Worm (Caenorhabditis elegans) whole organism, L4 larva: ENCODE data around the gene ZK686.2.

ENCODE experiments used
- F26F4.8 ChIP-seq: fragments of 200-800 bp; sonication (Bioruptor generic); conservative IDR thresholded peaks from 2 replicates; pipeline ENCODE4 v1.3.6; 2022; ENCODE audit warnings: missing genetic modification characterization, missing compliant biosample characterization
- Y105C5A.15 ChIP-seq: fragments of 200-800 bp; sonication (Bioruptor generic); IDR thresholded peaks from 2 replicates; pipeline ENCODE4 v1.3.6; 2022; ENCODE audit warnings: missing genetic modification characterization, missing compliant biosample characterization
- Y48G9A.11 ChIP-seq: fragments of 200-800 bp; sonication (Bioruptor generic); IDR thresholded peaks from 2 replicates; pipeline ENCODE4 v1.3.6; 2022; ENCODE audit warnings: missing genetic modification reagents, missing genetic modification characterization, missing compliant biosample characterization
- Y5F2A.4 ChIP-seq: fragments of 200-800 bp; sonication (Bioruptor generic); optimal IDR thresholded peaks from 2 replicates; lab custom pipeline; 2018; ENCODE audit warnings: mild to moderate bottlenecking, missing genetic modification characterization, missing compliant biosample characterization
- Y75B8A.6 ChIP-seq: fragments of 200-800 bp; sonication (Bioruptor generic); IDR thresholded peaks from 2 replicates; pipeline ENCODE4 v1.3.6; 2022; ENCODE audit warnings: missing genetic modification reagents, missing genetic modification characterization, missing compliant biosample characterization
- ZK337.2 ChIP-seq: fragments of 200-800 bp; sonication (Bioruptor generic); IDR thresholded peaks from 2 replicates; pipeline ENCODE4 v1.3.6; 2022; ENCODE audit warnings: missing genetic modification reagents, missing genetic modification characterization, missing compliant biosample characterization
- ZK546.5 ChIP-seq, 2 experiments: sonication (generic microtip); optimal IDR thresholded peaks; 2 replicates each; lab custom pipeline; 2017; ENCODE audit warnings: missing biosample characterization in 2 of 2, missing genetic modification characterization in 2 of 2
- aha-1 ChIP-seq: fragments of 150-350 bp; peaks from one replicate; lab custom pipeline; 2014; ENCODE audit warnings: missing biosample characterization, missing genetic modification characterization
- aly-2 ChIP-seq: sonication (generic microtip); optimal IDR thresholded peaks from 2 replicates; lab custom pipeline; 2018; ENCODE audit warnings: missing biosample characterization, missing genetic modification characterization
- ceh-32 ChIP-seq: sonication (generic microtip); optimal IDR thresholded peaks from 2 replicates; lab custom pipeline; 2016; ENCODE audit warnings: mild to moderate bottlenecking, missing genetic modification characterization, missing compliant biosample characterization; ENCODE audit not compliant: poor library complexity
- ctbp-1 ChIP-seq: fragments of 200-800 bp; sonication (Bioruptor generic); IDR thresholded peaks from 2 replicates; pipeline ENCODE4 v1.3.6; 2022; ENCODE audit warnings: missing genetic modification reagents, missing genetic modification characterization, missing compliant biosample characterization
- daf-16 ChIP-seq, 3 experiments: sonication (generic microtip); optimal IDR thresholded peaks; 2 replicates each; lab custom pipeline; 2016 to 2017; ENCODE audit warnings: missing genetic modification characterization in 3 of 3, missing genetic modification reagents in 3 of 3, mild to moderate bottlenecking in 2 of 3, missing compliant biosample characterization in 2 of 3, missing biosample characterization in 1 of 3, moderate library complexity in 1 of 3
- dmd-6 ChIP-seq: fragments of 200-800 bp; sonication (Bioruptor generic); IDR thresholded peaks from 2 replicates; pipeline ENCODE4 v1.3.6; 2022; ENCODE audit warnings: missing genetic modification reagents, missing genetic modification characterization, missing compliant biosample characterization
- duxl-1 ChIP-seq: sonication (generic microtip); optimal IDR thresholded peaks from 2 replicates; lab custom pipeline; 2016; ENCODE audit warnings: mild to moderate bottlenecking, missing genetic modification characterization, moderate library complexity, missing compliant biosample characterization; ENCODE audit not compliant: poor library complexity
- egl-43 ChIP-seq: fragments of 200-800 bp; sonication (Bioruptor generic); IDR thresholded peaks from 2 replicates; pipeline ENCODE4 v1.3.6; 2022; ENCODE audit warnings: missing genetic modification reagents, missing genetic modification characterization, missing compliant biosample characterization
- fos-1 ChIP-seq: fragments of 150-350 bp; optimal IDR thresholded peaks from 2 replicates; lab custom pipeline; 2014; ENCODE audit warnings: missing biosample characterization, missing genetic modification characterization
- gei-8 ChIP-seq: fragments of 200-800 bp; sonication (Bioruptor generic); optimal IDR thresholded peaks from 2 replicates; lab custom pipeline; 2018; ENCODE audit warnings: mild to moderate bottlenecking, missing genetic modification characterization, missing compliant biosample characterization
- hlh-30 ChIP-seq: sonication (generic microtip); optimal IDR thresholded peaks from 2 replicates; lab custom pipeline; 2017; ENCODE audit warnings: antibody characterized with exemption, mild to moderate bottlenecking, missing genetic modification characterization, missing compliant biosample characterization; ENCODE audit not compliant: insufficient read depth
- hmg-1.1 ChIP-seq: fragments of 200-800 bp; sonication (Bioruptor generic); IDR thresholded peaks from 2 replicates; pipeline ENCODE4 v1.3.6; 2022; ENCODE audit warnings: missing genetic modification reagents, missing genetic modification characterization, missing compliant biosample characterization
- lim-7 ChIP-seq: fragments of 200-800 bp; sonication (Bioruptor generic); IDR thresholded peaks from 2 replicates; pipeline ENCODE4 v1.3.6; 2022; ENCODE audit warnings: missing genetic modification characterization, missing compliant biosample characterization
- lin-1 ChIP-seq: fragments of 200-800 bp; sonication (Bioruptor generic); IDR thresholded peaks from 2 replicates; pipeline ENCODE4 v1.3.6; 2022; ENCODE audit warnings: missing genetic modification reagents, missing genetic modification characterization, missing compliant biosample characterization
- lin-39 ChIP-seq: fragments of 150-350 bp; optimal IDR thresholded peaks from 2 replicates; lab custom pipeline; 2014; ENCODE audit warnings: missing biosample characterization, missing genetic modification reagents, missing genetic modification characterization
- madf-5 ChIP-seq, 2 experiments: fragments of 200-800 bp; sonication (Bioruptor generic); IDR thresholded peaks; 2 replicates each; pipeline ENCODE4 v1.3.6; 2022; ENCODE audit warnings: missing compliant biosample characterization in 2 of 2, missing genetic modification characterization in 2 of 2
- madf-9 ChIP-seq: fragments of 200-800 bp; sonication (Bioruptor generic); conservative IDR thresholded peaks from 2 replicates; pipeline ENCODE4 v1.3.6; 2022; ENCODE audit warnings: missing genetic modification reagents, missing genetic modification characterization, missing compliant biosample characterization
- mdt-29 ChIP-seq: fragments of 200-800 bp; sonication (Bioruptor generic); IDR thresholded peaks from 2 replicates; pipeline ENCODE4 v1.3.6; 2022; ENCODE audit warnings: missing genetic modification reagents, missing genetic modification characterization, missing compliant biosample characterization
- mes-2 ChIP-seq: sonication (generic microtip); optimal IDR thresholded peaks from 2 replicates; lab custom pipeline; 2016; ENCODE audit warnings: missing genotype, mild to moderate bottlenecking, missing genetic modification characterization, missing compliant biosample characterization; ENCODE audit not compliant: poor library complexity, severe bottlenecking
- mxl-3 ChIP-seq: fragments of 200-800 bp; sonication (Bioruptor generic); optimal IDR thresholded peaks from 2 replicates; lab custom pipeline; 2018; ENCODE audit warnings: mild to moderate bottlenecking, missing genetic modification characterization, missing compliant biosample characterization
- php-3 ChIP-seq: fragments of 200-800 bp; sonication (Bioruptor generic); IDR thresholded peaks from 2 replicates; pipeline ENCODE4 v1.3.6; 2022; ENCODE audit warnings: missing genetic modification reagents, missing genetic modification characterization, missing compliant biosample characterization
- sdz-12 ChIP-seq: fragments of 200-800 bp; sonication (Bioruptor generic); optimal IDR thresholded peaks from 2 replicates; lab custom pipeline; 2018; ENCODE audit warnings: mild to moderate bottlenecking, missing genetic modification characterization, missing compliant biosample characterization
- snpc-1.2 ChIP-seq: fragments of 200-800 bp; sonication (Bioruptor generic); IDR thresholded peaks from 2 replicates; pipeline ENCODE4 v1.3.6; 2022; ENCODE audit warnings: missing genetic modification reagents, missing genetic modification characterization, missing compliant biosample characterization
- snpc-4 ChIP-seq: fragments of 150-350 bp; optimal IDR thresholded peaks from 2 replicates; lab custom pipeline; 2014; ENCODE audit warnings: missing biosample characterization, missing genetic modification characterization
- unc-62 ChIP-seq, 3 experiments: fragments of 150-350 bp in 1 of 3; sonication (generic microtip); optimal IDR thresholded peaks in 2 of 3; peaks in 1 of 3; 1 replicate in 1 of 3; 2 replicates in 2 of 3; lab custom pipeline; 2014 to 2017; ENCODE audit warnings: missing biosample characterization in 3 of 3, missing genetic modification characterization in 3 of 3, missing genetic modification reagents in 3 of 3, missing genotype in 1 of 3
- vab-7 ChIP-seq: fragments of 200-800 bp; sonication (Bioruptor generic); IDR thresholded peaks from 2 replicates; pipeline ENCODE4 v1.3.6; 2022; ENCODE audit warnings: missing genetic modification reagents, missing genetic modification characterization, missing compliant biosample characterization
- zfp-3 ChIP-seq: fragments of 200-800 bp; sonication (Bioruptor generic); conservative IDR thresholded peaks from 2 replicates; pipeline ENCODE4 v1.3.6; 2022; ENCODE audit warnings: missing genetic modification reagents, missing genetic modification characterization, missing compliant biosample characterization
- ztf-11 ChIP-seq: fragments of 150-350 bp; optimal IDR thresholded peaks from 2 replicates; lab custom pipeline; 2014; ENCODE audit warnings: missing biosample characterization, missing genetic modification characterization

ZK686.2 gene

DNA sequence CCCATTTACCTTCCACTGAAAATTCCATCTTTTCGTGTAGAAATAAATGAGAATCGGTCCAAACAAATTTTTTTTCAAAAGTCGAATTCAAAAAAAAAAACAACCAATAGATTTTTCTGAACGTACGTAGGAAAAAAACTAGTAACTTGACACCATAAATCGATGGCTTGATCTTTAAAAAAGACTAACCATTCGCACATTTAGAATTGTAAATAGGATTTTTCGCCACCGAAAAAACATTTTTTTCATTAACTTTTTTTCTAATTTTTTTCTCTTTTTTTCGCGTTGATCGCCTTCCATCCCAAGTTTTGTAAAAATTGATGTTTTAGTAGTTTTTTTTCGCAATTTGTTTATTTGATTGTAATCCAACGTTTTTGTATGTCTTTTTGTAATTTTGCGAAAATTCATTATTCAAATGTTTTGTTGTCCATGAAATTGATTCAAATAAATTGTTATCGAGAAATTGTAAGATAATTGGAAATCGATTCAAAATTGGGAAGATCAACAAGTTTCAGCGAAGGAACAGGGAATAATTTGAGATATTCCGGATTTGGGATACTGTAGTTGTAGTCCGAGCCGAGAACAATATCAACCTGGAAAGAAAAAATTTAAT, 28.1 kb downstream of the ZK686.2 start (continued):
- TF ChIP-seq aly-2 (tag; lab: Kevin White, UChicago) (no peak), ZK337.2 (GFP tag; lab: Robert Waterston, UW) (no peak), lin-39 (tag; lab: Kevin White, UChicago) (no peak), snpc-4 (tag; lab: Kevin White, UChicago) (no peak), daf-16 (GFP tag; optimal IDR thresholded peaks at IDR 0.05; lab: Kevin White, UChicago) (no peak), daf-16 (tag; optimal IDR thresholded peaks at IDR 0.05; lab: Kevin White, UChicago) (peak; percentile 35)

ce11 chrIII:7736806-7737205, 29.0 kb downstream of the ZK686.2 start:
- TF ChIP-seq Y48G9A.11 (peak; percentile 51; the same call in 1 of the 2 replicates), Y105C5A.15 (peak; percentile 40; the same call in 1 of the 2 replicates), php-3 (GFP tag; lab: Robert Waterston, UW) (peak; percentile 45; the same call in 1 of the 2 replicates), ctbp-1 (0 out of 2 replicates have a peak, but pooled peaks have one; percentile 45), mes-2 (tag; lab: Kevin White, UChicago) (peak; percentile 37), lim-7 (GFP tag; lab: Robert Waterston, UW) (peak; percentile 60), ztf-11 (tag; lab: Kevin White, UChicago) (no peak), madf-5 (GFP tag; IDR thresholded peaks at IDR 0.05; lab: Robert Waterston, UW) (0 out of 4 replicates have a peak, but pooled peaks of 1 of the 2 experiments have one; percentile 42), mdt-29 (GFP tag; lab: Robert Waterston, UW) (0 out of 2 replicates have a peak, but pooled peaks have one; percentile 41), ceh-32 (tag; lab: Kevin White, UChicago) (no peak), gei-8 (GFP tag; lab: Kevin White, UChicago) (peak; percentile 44), dmd-6 (GFP tag; lab: Robert Waterston, UW) (peak; percentile 22), Y5F2A.4 (peak; percentile 16), lin-39 (tag; lab: Kevin White, UChicago) (no peak), zfp-3 (GFP tag; lab: Robert Waterston, UW) (peak; percentile 53; the same call in 1 of the 2 replicates), sdz-12 (no peak), vab-7 (peak; percentile 14; the same call in 1 of the 2 replicates), madf-9 (GFP tag; lab: Robert Waterston, UW) (0 out of 2 replicates have a peak, but pooled peaks have one; percentile 3), egl-43 (GFP tag; lab: Robert Waterston, UW) (peak; percentile 67; the same call in 1 of the 2 replicates), lin-1 (GFP tag; lab: Robert Waterston, UW) (no peak; the same call in 1 of the 2 replicates), snpc-1.2 (GFP tag; lab: Robert Waterston, UW) (0 out of 2 replicates have a peak, but pooled peaks have one; percentile 8), fos-1 (no peak)

ce11 chrIII:7736003-7736402, 29.8 kb downstream of the ZK686.2 start:
- TF ChIP-seq ZK546.5 (tag; optimal IDR thresholded peaks at IDR 0.05; lab: Kevin White, UChicago) (no peak), Y75B8A.6 (GFP tag; lab: Robert Waterston, UW) (0 out of 2 replicates have a peak, but pooled peaks have one; percentile 18), hmg-1.1 (GFP tag; lab: Robert Waterston, UW) (no peak), aha-1 (tag; lab: Kevin White, UChicago) (peak; percentile 76), duxl-1 (tag; lab: Kevin White, UChicago) (peak; percentile 39), Y5F2A.4 (no peak), unc-62 (GFP tag; optimal IDR thresholded peaks at IDR 0.05 in 1 of 2; lab: Kevin White, UChicago) (peak in 1 of 2 experiments; percentile 67), unc-62 (tag; optimal IDR thresholded peaks at IDR 0.05; lab: Kevin White, UChicago) (no peak)

DNA sequence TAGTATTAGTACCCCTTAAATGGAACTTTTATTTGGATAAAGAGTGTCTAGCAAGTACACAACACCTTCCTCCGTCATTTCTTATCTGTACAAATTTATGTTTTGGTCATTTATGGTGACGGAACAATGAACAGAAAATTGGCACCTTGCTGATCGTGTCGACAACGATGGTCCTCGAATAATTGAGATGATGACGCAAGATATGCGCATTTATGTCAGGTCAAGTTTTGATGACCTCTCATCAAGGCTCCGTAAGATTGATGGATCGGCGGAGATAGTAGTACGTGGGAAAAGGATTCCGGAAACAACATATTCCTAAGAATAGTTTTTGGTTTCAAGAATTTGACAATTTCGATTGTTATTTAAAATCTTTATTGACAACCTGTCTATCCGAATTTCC, 31.7 kb downstream of the ZK686.2 start:
- TF ChIP-seq mxl-3 (GFP tag; lab: Kevin White, UChicago) (no peak), egl-43 (GFP tag; lab: Robert Waterston, UW) (0 out of 2 replicates have a peak, but pooled peaks have one; percentile 22), Y48G9A.11 (no peak), hlh-30 (tag; lab: Kevin White, UChicago) (no peak), mes-2 (tag; lab: Kevin White, UChicago) (peak; percentile 21), duxl-1 (tag; lab: Kevin White, UChicago) (peak; percentile 26), dmd-6 (GFP tag; lab: Robert Waterston, UW) (no peak), unc-62 (GFP tag; optimal IDR thresholded peaks at IDR 0.05 in 1 of 2; lab: Kevin White, UChicago) (peak in 1 of 2 experiments; percentile 63), unc-62 (tag; optimal IDR thresholded peaks at IDR 0.05; lab: Kevin White, UChicago) (no peak), F26F4.8 (no peak)
